Worm (Caenorhabditis elegans) whole organism, L2 larva: ENCODE measurements around the gene K02D10.3.

Experiments
- R02D3.7 ChIP-seq: fragments of 150-350 bp; optimal IDR thresholded peaks from 2 replicates; lab custom pipeline; 2014; ENCODE audit warnings: missing biosample characterization, missing genetic modification characterization
- ZK546.5 ChIP-seq: sonication (generic microtip); optimal IDR thresholded peaks from 2 replicates; lab custom pipeline; 2017; ENCODE audit warnings: missing biosample characterization, missing genetic modification characterization
- ama-1 ChIP-seq: fragments of 150-350 bp; optimal IDR thresholded peaks from 2 replicates; lab custom pipeline; 2018; ENCODE audit warnings: inconsistent platforms
- ceh-82 ChIP-seq: fragments of 150-350 bp; optimal IDR thresholded peaks from 2 replicates; lab custom pipeline; 2014; ENCODE audit warnings: missing biosample characterization, missing genetic modification characterization
- egl-27 ChIP-seq: sonication (generic microtip); optimal IDR thresholded peaks from 3 replicates; lab custom pipeline; 2017; ENCODE audit warnings: missing biosample characterization, missing genetic modification reagents, missing genetic modification characterization
- lin-39 ChIP-seq: fragments of 150-350 bp; optimal IDR thresholded peaks from 2 replicates; lab custom pipeline; 2014; ENCODE audit warnings: missing biosample characterization, missing genetic modification reagents, missing genetic modification characterization
- nhr-11 ChIP-seq: fragments of 150-350 bp; optimal IDR thresholded peaks from 2 replicates; lab custom pipeline; 2014; ENCODE audit warnings: missing biosample characterization, missing genetic modification characterization
- nhr-237 ChIP-seq: fragments of 150-350 bp; optimal IDR thresholded peaks from 2 replicates; lab custom pipeline; 2014; ENCODE audit warnings: missing biosample characterization, missing genetic modification characterization
- nhr-25 ChIP-seq: fragments of 150-350 bp; sonication (generic microtip); optimal IDR thresholded peaks from 3 replicates; lab custom pipeline; 2014; ENCODE audit warnings: missing biosample characterization, missing genetic modification characterization
- nhr-77 ChIP-seq: fragments of 150-350 bp; optimal IDR thresholded peaks from 2 replicates; lab custom pipeline; 2014; ENCODE audit warnings: missing biosample characterization, missing genetic modification characterization
- sem-4 ChIP-seq: fragments of 150-350 bp; optimal IDR thresholded peaks from 2 replicates; lab custom pipeline; 2014; ENCODE audit warnings: missing biosample characterization, missing genetic modification reagents, missing genetic modification characterization
- snpc-4 ChIP-seq: fragments of 150-350 bp; optimal IDR thresholded peaks from 2 replicates; lab custom pipeline; 2014; ENCODE audit warnings: missing biosample characterization, missing genetic modification characterization
- ztf-11 ChIP-seq: sonication (generic microtip); optimal IDR thresholded peaks from 2 replicates; lab custom pipeline; 2017; ENCODE audit warnings: missing biosample characterization, missing genetic modification characterization

ce11 chrIII:8800796-8801083 lies 29.0 kb upstream of the K02D10.3 start:
- TF ChIP-seq nhr-11 (tag; lab: Kevin White, UChicago): no peak
- no peak for TF ChIP-seq ZK546.5
- no peak for TF ChIP-seq ztf-11 (tag; lab: Kevin White, UChicago)
- TF ChIP-seq ceh-82 (tag; lab: Kevin White, UChicago): no peak
- TF ChIP-seq ama-1 (lab: Kevin White, UChicago): no peak
- TF ChIP-seq nhr-237 (tag; lab: Kevin White, UChicago): no peak
- no peak for TF ChIP-seq snpc-4 (tag; lab: Kevin White, UChicago)
- no peak for TF ChIP-seq lin-39
- no peak for TF ChIP-seq R02D3.7 (tag; lab: Kevin White, UChicago)
- TF ChIP-seq nhr-25: peak; percentile 29
- TF ChIP-seq nhr-77: no peak
- TF ChIP-seq egl-27 (tag; lab: Kevin White, UChicago): no peak
- no peak for TF ChIP-seq sem-4 (tag; lab: Kevin White, UChicago)
